Worm (Caenorhabditis elegans): Measurements from ENCODE around the gene spp-21.

- TF ChIP-seq ztf-29 (GFP tag; IDR thresholded peaks at IDR 0.05) = no peak
- TF ChIP-seq tab-1 (GFP tag; IDR thresholded peaks at IDR 0.05) = no peak
- no peak for TF ChIP-seq ref-1 (GFP tag; conservative IDR thresholded peaks at IDR 0.05)
Observed at ce11 chrX:11481825-11482093, 8.2 kb upstream of the spp-21 start.

Measured in whole organism, midembryonic.